Worm (Caenorhabditis elegans) whole organism, L1 larva: ENCODE results near the gene F58F6.6.
A peak's percentile ranks its signal among the peaks of the same experiment; 100 is the strongest.
"Not testable (repeated sequence)": the region's sequence is repeated elsewhere in the genome, so short reads cannot be mapped to it uniquely, and the experiment has no call there.

Experiments used
- C16A3.4 ChIP-seq: fragments of 150-350 bp; optimal IDR thresholded peaks from 2 replicates; lab custom pipeline; 2014; ENCODE audit warnings: missing biosample characterization, missing genetic modification characterization
- C34B4.2 ChIP-seq: sonication (generic microtip); optimal IDR thresholded peaks from 2 replicates; lab custom pipeline; 2017; ENCODE audit warnings: mild to moderate bottlenecking, missing genetic modification characterization, missing compliant biosample characterization
- F16B12.6 ChIP-seq: fragments of 150-350 bp; optimal IDR thresholded peaks from 2 replicates; lab custom pipeline; 2014; ENCODE audit warnings: missing biosample characterization, missing genetic modification characterization
- Y116A8C.19 ChIP-seq: sonication (generic microtip); optimal IDR thresholded peaks from 2 replicates; lab custom pipeline; 2016; ENCODE audit warnings: missing compliant biosample characterization, missing genetic modification characterization, borderline replicate concordance
- ama-1 ChIP-seq: fragments of 150-350 bp; optimal IDR thresholded peaks from 2 replicates; lab custom pipeline; 2014
- ceh-63 ChIP-seq: fragments of 200-800 bp; sonication (Bioruptor generic); optimal IDR thresholded peaks from 2 replicates; lab custom pipeline; 2018; ENCODE audit warnings: mild to moderate bottlenecking, missing genetic modification characterization, missing compliant biosample characterization
- ceh-82 ChIP-seq, 3 experiments: fragments of 150-350 bp in 1 of 3; sonication (generic microtip) in 2 of 3; optimal IDR thresholded peaks; 2 replicates each; lab custom pipeline; 2014 to 2017; ENCODE audit warnings: missing biosample characterization in 3 of 3, missing genetic modification characterization in 3 of 3
- dpl-1 ChIP-seq, 3 experiments: fragments of 150-350 bp in 2 of 3; sonication (generic microtip) in 1 of 3; optimal IDR thresholded peaks; 2 replicates each; lab custom pipeline; 2014 to 2017; ENCODE audit warnings: missing biosample characterization in 3 of 3, missing genetic modification characterization in 3 of 3, missing genetic modification reagents in 3 of 3
- dsc-1 ChIP-seq: sonication (generic microtip); optimal IDR thresholded peaks from 2 replicates; lab custom pipeline; 2016; ENCODE audit warnings: mild to moderate bottlenecking, missing genetic modification characterization, missing compliant biosample characterization
- efl-1 ChIP-seq, 4 experiments: fragments of 150-350 bp; optimal IDR thresholded peaks in 3 of 4; peaks in 1 of 4; 1 replicate in 1 of 4; 2 replicates in 3 of 4; lab custom pipeline; 2014; ENCODE audit warnings: missing biosample characterization in 2 of 4, missing genetic modification characterization in 2 of 4, missing genetic modification reagents in 2 of 4
- egl-13 ChIP-seq: sonication (generic microtip); optimal IDR thresholded peaks from 2 replicates; lab custom pipeline; 2016; ENCODE audit warnings: missing genotype, missing genetic modification reagents, missing genetic modification characterization, missing compliant biosample characterization
- elt-2 ChIP-seq: sonication (generic microtip); optimal IDR thresholded peaks from 2 replicates; lab custom pipeline; 2016; ENCODE audit warnings: missing genetic modification characterization, mild to moderate bottlenecking, inconsistent platforms, missing compliant biosample characterization, missing genetic modification reagents
- fkh-4 ChIP-seq: sonication (generic microtip); optimal IDR thresholded peaks from 2 replicates; lab custom pipeline; 2016; ENCODE audit warnings: missing compliant biosample characterization, missing genetic modification characterization, borderline replicate concordance
- grh-1 ChIP-seq: fragments of 200-800 bp; sonication (Bioruptor generic); IDR thresholded peaks from 2 replicates; pipeline ENCODE4 v1.3.6; 2022; ENCODE audit warnings: missing genetic modification reagents, missing genetic modification characterization, missing compliant biosample characterization
- hlh-17 ChIP-seq: fragments of 200-800 bp; sonication (Bioruptor generic); optimal IDR thresholded peaks from 2 replicates; lab custom pipeline; 2018; ENCODE audit warnings: missing genetic modification characterization, mild to moderate bottlenecking, missing compliant biosample characterization, moderate library complexity, borderline replicate concordance
- hpl-2 ChIP-seq: fragments of 150-350 bp; optimal IDR thresholded peaks from 2 replicates; lab custom pipeline; 2014; ENCODE audit warnings: missing biosample characterization, missing genetic modification reagents, missing genetic modification characterization
- irx-1 ChIP-seq: sonication (generic microtip); optimal IDR thresholded peaks from 2 replicates; lab custom pipeline; 2016; ENCODE audit warnings: missing genetic modification characterization, missing compliant biosample characterization
- isw-1 ChIP-seq: fragments of 200-800 bp; sonication (Bioruptor generic); IDR thresholded peaks from 2 replicates; pipeline ENCODE4 v1.3.6; 2022; ENCODE audit warnings: missing genetic modification characterization, missing compliant biosample characterization
- lin-13 ChIP-seq: fragments of 150-350 bp; optimal IDR thresholded peaks from 2 replicates; lab custom pipeline; 2014; ENCODE audit warnings: missing biosample characterization, missing genetic modification reagents, missing genetic modification characterization
- lin-15B ChIP-seq: fragments of 150-350 bp; sonication (generic microtip); optimal IDR thresholded peaks from 3 replicates; lab custom pipeline; 2014; ENCODE audit warnings: missing biosample characterization, missing genetic modification characterization
- lin-35 ChIP-seq, 2 experiments: fragments of 150-350 bp; optimal IDR thresholded peaks; 2 replicates each; lab custom pipeline; 2014; ENCODE audit warnings: missing biosample characterization in 2 of 2, missing genetic modification characterization in 2 of 2, missing genetic modification reagents in 2 of 2
- lin-39 ChIP-seq: fragments of 150-350 bp; optimal IDR thresholded peaks from 2 replicates; lab custom pipeline; 2014; ENCODE audit warnings: missing biosample characterization, missing genetic modification reagents, missing genetic modification characterization
- lsy-2 ChIP-seq, 2 experiments: fragments of 150-350 bp; optimal IDR thresholded peaks; 2 replicates each; lab custom pipeline; 2014; ENCODE audit warnings: missing biosample characterization in 2 of 2, missing genetic modification characterization in 2 of 2
- mdl-1 ChIP-seq, 2 experiments: fragments of 150-350 bp; optimal IDR thresholded peaks; 2 replicates each; lab custom pipeline; 2014 to 2017; ENCODE audit warnings: missing biosample characterization in 2 of 2, missing genetic modification characterization in 2 of 2, inconsistent platforms in 1 of 2
- mef-2 ChIP-seq: fragments of 150-350 bp; optimal IDR thresholded peaks from 2 replicates; lab custom pipeline; 2014; ENCODE audit warnings: missing biosample characterization, missing genetic modification characterization
- mep-1 ChIP-seq: fragments of 150-350 bp; optimal IDR thresholded peaks from 2 replicates; lab custom pipeline; 2014; ENCODE audit warnings: missing biosample characterization, missing genetic modification characterization
- nhr-28 ChIP-seq: fragments of 150-350 bp; optimal IDR thresholded peaks from 2 replicates; lab custom pipeline; 2014; ENCODE audit warnings: missing biosample characterization, missing genetic modification characterization
- nhr-76 ChIP-seq: sonication (generic microtip); optimal IDR thresholded peaks from 2 replicates; lab custom pipeline; 2017; ENCODE audit warnings: missing biosample characterization, missing genetic modification characterization
- nhr-77 ChIP-seq: fragments of 150-350 bp; optimal IDR thresholded peaks from 2 replicates; lab custom pipeline; 2014; ENCODE audit warnings: missing biosample characterization, missing genetic modification characterization
- nhr-85 ChIP-seq: sonication (generic microtip); peaks from one replicate; lab custom pipeline; 2016; ENCODE audit warnings: missing genetic modification characterization, inconsistent platforms, missing compliant biosample characterization
- pqm-1 ChIP-seq: sonication (generic microtip); optimal IDR thresholded peaks from 3 replicates; lab custom pipeline; 2017; ENCODE audit warnings: missing biosample characterization, missing genetic modification characterization
- skn-1 ChIP-seq: fragments of 150-350 bp; optimal IDR thresholded peaks from 2 replicates; lab custom pipeline; 2014; ENCODE audit warnings: missing biosample characterization, missing genetic modification characterization
- snu-23 ChIP-seq: sonication (generic microtip); optimal IDR thresholded peaks from 2 replicates; lab custom pipeline; 2016; ENCODE audit warnings: missing genetic modification characterization, missing compliant biosample characterization
- sox-4 ChIP-seq: sonication (generic microtip); optimal IDR thresholded peaks from 2 replicates; lab custom pipeline; 2016; ENCODE audit warnings: missing genetic modification characterization, missing compliant biosample characterization
- sptf-1 ChIP-seq: fragments of 150-350 bp; optimal IDR thresholded peaks from 2 replicates; lab custom pipeline; 2014; ENCODE audit warnings: missing biosample characterization, missing genetic modification characterization
- tbx-2 ChIP-seq: sonication (generic microtip); optimal IDR thresholded peaks from 2 replicates; lab custom pipeline; 2016; ENCODE audit warnings: missing genetic modification characterization, missing compliant biosample characterization
- tlp-1 ChIP-seq: fragments of 150-350 bp; optimal IDR thresholded peaks from 2 replicates; lab custom pipeline; 2014; ENCODE audit warnings: missing biosample characterization, missing genetic modification characterization
- unc-130 ChIP-seq: fragments of 150-350 bp; optimal IDR thresholded peaks from 2 replicates; lab custom pipeline; 2017; ENCODE audit warnings: missing biosample characterization, missing genetic modification characterization, inconsistent platforms
- unc-30 ChIP-seq: sonication (generic microtip); optimal IDR thresholded peaks from 2 replicates; lab custom pipeline; 2017; ENCODE audit warnings: missing biosample characterization, missing genetic modification characterization
- unc-86 ChIP-seq: sonication (generic microtip); optimal IDR thresholded peaks from 2 replicates; lab custom pipeline; 2016; ENCODE audit warnings: missing genetic modification characterization, missing compliant biosample characterization
- vab-15 ChIP-seq: sonication (generic microtip); optimal IDR thresholded peaks from 2 replicates; lab custom pipeline; 2017; ENCODE audit warnings: missing genotype, mild to moderate bottlenecking, missing genetic modification characterization, missing compliant biosample characterization
- xbp-1 ChIP-seq: sonication (generic microtip); optimal IDR thresholded peaks from 2 replicates; lab custom pipeline; 2016; ENCODE audit warnings: missing genetic modification characterization, missing compliant biosample characterization
- zip-4 ChIP-seq: fragments of 200-800 bp; sonication (Bioruptor generic); optimal IDR thresholded peaks from 2 replicates; lab custom pipeline; 2018; ENCODE audit warnings: mild to moderate bottlenecking, missing genetic modification characterization, moderate library complexity, missing compliant biosample characterization
- ztf-11 ChIP-seq, 2 experiments: sonication (generic microtip); optimal IDR thresholded peaks; 2 replicates each; lab custom pipeline; 2016 to 2017; ENCODE audit warnings: missing genetic modification characterization in 2 of 2, missing biosample characterization in 1 of 2, missing compliant biosample characterization in 1 of 2

F58F6.6 gene

ce11 chrIV:1340788-1341187 is at the start of gene F58F6.6:
Gene F58F6.6, plus strand, starts transcription at chrIV:1341088.
- TF ChIP-seq fkh-4, egl-13, nhr-76 (tag; lab: Kevin White, UChicago): not testable (repeated sequence)

DNA sequence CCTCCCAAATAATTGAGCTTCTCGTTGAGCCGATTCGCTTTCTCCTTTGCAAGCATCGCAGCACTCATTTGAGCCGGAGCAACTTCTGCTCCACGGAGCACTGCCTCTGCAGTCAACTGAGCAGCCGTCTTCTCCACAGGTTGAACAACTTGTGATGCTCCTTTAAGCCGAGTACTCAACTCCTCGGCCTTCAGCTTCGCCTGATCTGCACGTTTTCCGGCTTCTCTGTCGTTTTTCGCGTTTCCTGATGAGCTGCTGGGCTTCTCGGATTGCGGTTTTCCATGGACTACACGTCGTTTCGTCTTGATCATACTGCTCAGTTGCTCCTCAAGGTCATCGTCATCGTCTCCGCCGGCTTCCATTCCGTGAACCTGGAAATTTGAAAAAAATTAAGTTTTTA is 41.9 kb upstream of the F58F6.6 start:
- TF ChIP-seq dsc-1 (no peak), nhr-76 (tag; lab: Kevin White, UChicago) (no peak), tlp-1 (tag; lab: Kevin White, UChicago) (no peak), lin-15B (tag; lab: Kevin White, UChicago) (no peak), ztf-11 (tag; optimal IDR thresholded peaks at IDR 0.05; lab: Kevin White, UChicago) (no peak), elt-2 (no peak), pqm-1 (tag; lab: Kevin White, UChicago) (no peak), C16A3.4 (tag; lab: Kevin White, UChicago) (no peak), mef-2 (tag; lab: Kevin White, UChicago) (no peak), zip-4 (GFP tag; lab: Kevin White, UChicago) (no peak), mdl-1 (tag; optimal IDR thresholded peaks at IDR 0.05; lab: Kevin White, UChicago) (no peak), sox-4 (tag; lab: Kevin White, UChicago) (no peak), nhr-28 (tag; lab: Kevin White, UChicago) (no peak), hlh-17 (GFP tag; lab: Kevin White, UChicago) (no peak), lin-35 (GFP tag; optimal IDR thresholded peaks at IDR 0.05; lab: Kevin White, UChicago) (no peak), ceh-63 (GFP tag; lab: Kevin White, UChicago) (no peak), unc-130 (no peak), unc-86 (tag; lab: Kevin White, UChicago) (no peak)

- TF ChIP-seq lin-13 (peak; percentile 33), nhr-85 (tag; lab: Kevin White, UChicago) (peak; percentile 48), C34B4.2 (tag; lab: Kevin White, UChicago) (no peak), skn-1 (tag; lab: Kevin White, UChicago) (peak; percentile 34), snu-23 (GFP tag; lab: Kevin White, UChicago) (peak; percentile 58), lsy-2 (tag; optimal IDR thresholded peaks at IDR 0.05; lab: Kevin White, UChicago) (peak; percentile 60 to 66), lin-35 (GFP tag; optimal IDR thresholded peaks at IDR 0.05; lab: Kevin White, UChicago) (peak; percentile 88 to 93), lin-39 (peak; percentile 32), dpl-1 (GFP tag; optimal IDR thresholded peaks at IDR 0.05; lab: Kevin White, UChicago) (peak; percentile 90 to 92 (median 92)), efl-1 (optimal IDR thresholded peaks at IDR 0.05; lab: Kevin White, UChicago) (peak; percentile 91 to 94), efl-1 (GFP tag; optimal IDR thresholded peaks at IDR 0.05 in 1 of 2; lab: Kevin White, UChicago) (peak; percentile 94 to 99), fkh-4 (tag; lab: Kevin White, UChicago) (peak; percentile 24), hpl-2 (GFP tag; lab: Kevin White, UChicago) (no peak), ama-1 (lab: Kevin White, UChicago) (no peak), hlh-17 (GFP tag; lab: Kevin White, UChicago) (no peak), mep-1 (tag; lab: Kevin White, UChicago) (peak; percentile 43), F16B12.6 (tag; lab: Kevin White, UChicago) (peak; percentile 33), nhr-77 (tag; lab: Kevin White, UChicago) (peak; percentile 13), sptf-1 (tag; lab: Kevin White, UChicago) (no peak), unc-86 (tag; lab: Kevin White, UChicago) (peak; percentile 32), mdl-1 (tag; optimal IDR thresholded peaks at IDR 0.05; lab: Kevin White, UChicago) (peak in 1 of 2 experiments; percentile 31), ceh-82 (tag; optimal IDR thresholded peaks at IDR 0.05; lab: Kevin White, UChicago) (peak; percentile 46 to 70 (median 62)), grh-1 (GFP tag; lab: Robert Waterston, UW) (no peak), Y116A8C.19 (tag; lab: Kevin White, UChicago) (no peak), lin-15B (tag; lab: Kevin White, UChicago) (peak; percentile 79), isw-1 (peak; percentile 57), unc-30 (no peak), vab-15 (tag; lab: Kevin White, UChicago) (no peak), egl-13 (tag; lab: Kevin White, UChicago) (peak; percentile 10), xbp-1 (tag; lab: Kevin White, UChicago) (peak; percentile 40), irx-1 (tag; lab: Kevin White, UChicago) (peak; percentile 43), tbx-2 (tag; lab: Kevin White, UChicago) (peak; percentile 48)
Observed at ce11 chrIV:1309600-1310207, 31.2 kb upstream of the F58F6.6 start, which contains the start of the genes ddx-46 and F53H1.4. Gene ddx-46, minus strand, starts transcription at chrIV:1309650. Gene F53H1.4, plus strand, starts transcription at chrIV:1310166.
